Worm (Caenorhabditis elegans): ENCODE measurements around the gene his-37.

ce11 chrV:9513590-9513989, 33.3 kb upstream of the his-37 start, which contains the start of gene eif-2Bdelta:
- TF ChIP-seq skn-1 (tag; optimal IDR thresholded peaks at IDR 0.05) (no peak), nfya-1 (tag; optimal IDR thresholded peaks at IDR 0.05; ENCODE audit: insufficient read depth) (peak; percentile 45)
